Fruit fly (Drosophila melanogaster): Measurements from ENCODE around the gene CG5262.

Gene CG5262

DNA sequence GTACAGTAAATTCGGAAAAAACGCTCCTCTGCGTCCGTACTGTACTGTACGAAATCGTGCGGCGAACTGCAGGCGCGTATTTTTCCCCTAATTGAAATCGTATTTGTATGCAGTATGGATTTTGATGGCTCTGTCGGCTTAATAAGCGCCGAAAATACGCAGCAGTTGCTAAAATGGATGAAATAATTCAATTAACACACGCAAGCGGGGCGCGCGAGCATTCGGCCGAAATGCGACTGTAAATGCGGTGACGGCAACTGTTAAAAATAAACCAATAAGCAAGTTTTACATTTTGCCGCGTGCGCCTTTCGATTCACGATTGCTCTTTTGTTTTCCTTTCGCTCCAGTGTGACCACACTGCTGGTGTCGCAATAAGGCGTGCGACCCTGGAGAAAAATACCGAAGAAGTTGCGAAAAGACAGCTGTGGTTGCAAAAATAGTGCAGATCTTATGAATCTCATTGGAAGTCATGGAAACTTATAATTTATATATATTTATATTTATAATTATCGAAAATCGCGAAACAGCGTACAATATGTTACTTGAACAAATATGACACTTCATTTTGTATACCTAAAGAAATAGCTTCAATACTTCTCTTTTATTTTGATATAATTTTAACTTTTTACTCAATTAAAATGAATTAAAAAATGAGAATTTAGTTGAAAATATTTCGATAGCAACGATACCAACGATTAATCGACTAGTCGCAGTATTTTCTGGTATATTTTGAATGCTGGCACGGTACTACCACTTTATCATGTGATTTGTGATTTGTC is 42.9 kb upstream of the CG5262 start, which contains the start of the genes CG32428 and CG5969:
Gene CG32428, minus strand, starts transcription at position 703 of the 779 bp plus-strand sequence.
Gene CG5969, plus strand, starts transcription at position 763 of the 779 bp plus-strand sequence.
- no peak for TF ChIP-seq dl (GFP tag; optimal IDR thresholded peaks at IDR 0.05; ENCODE audit: insufficient read depth in 1 of 2, partially characterized antibody in 2 of 2)
- TF ChIP-seq Dfd (GFP tag; optimal IDR thresholded peaks at IDR 0.05), result no peak
- no peak for TF ChIP-seq sv (GFP tag; optimal IDR thresholded peaks at IDR 0.05)
- peak; percentile 29 for TF ChIP-seq sage (GFP tag; optimal IDR thresholded peaks at IDR 0.05)
- peak; percentile 18 for TF ChIP-seq OdsH (GFP tag; optimal IDR thresholded peaks at IDR 0.05)
- TF ChIP-seq Hnf4 (GFP tag; optimal IDR thresholded peaks at IDR 0.05), result peak; percentile 47
- TF ChIP-seq dsf (GFP tag; optimal IDR thresholded peaks at IDR 0.05; ENCODE audit: borderline replicate concordance), result no peak
- peak; percentile 47 for TF ChIP-seq dmrt93B (GFP tag; optimal IDR thresholded peaks at IDR 0.05)
- TF ChIP-seq pan (optimal IDR thresholded peaks at IDR 0.05), result no peak
- TF ChIP-seq foxo (GFP tag; optimal IDR thresholded peaks at IDR 0.05), result peak in 1 of 2 experiments; percentile 71
- TF ChIP-seq Vsx2 (GFP tag; optimal IDR thresholded peaks at IDR 0.05; ENCODE audit: partially characterized antibody), result no peak
- TF ChIP-seq brk (GFP tag; optimal IDR thresholded peaks at IDR 0.05), result peak; percentile 57
- peak; percentile 39 for TF ChIP-seq CG9705 (GFP tag; optimal IDR thresholded peaks at IDR 0.05)
- TF ChIP-seq jim (GFP tag; optimal IDR thresholded peaks at IDR 0.05), result no peak
- peak; percentile 32 for TF ChIP-seq GATAd (GFP tag; optimal IDR thresholded peaks at IDR 0.05)
- peak; percentile 66 for TF ChIP-seq Sp1 (GFP tag; optimal IDR thresholded peaks at IDR 0.05)
- peak; percentile 91 for TF ChIP-seq psq (GFP tag; optimal IDR thresholded peaks at IDR 0.05)
- TF ChIP-seq Mio (GFP tag; optimal IDR thresholded peaks at IDR 0.05), result no peak
- TF ChIP-seq Rel (GFP tag; optimal IDR thresholded peaks at IDR 0.05), result no peak
- peak; percentile 66 for TF ChIP-seq Rel (tag; optimal IDR thresholded peaks at IDR 0.05)
- TF ChIP-seq h (GFP tag; optimal IDR thresholded peaks at IDR 0.05), result peak; percentile 71
- TF ChIP-seq tai (GFP tag; optimal IDR thresholded peaks at IDR 0.05), result peak; percentile 69
- TF ChIP-seq ey (GFP tag; optimal IDR thresholded peaks at IDR 0.05), result peak; percentile 13
- peak; percentile 49 for TF ChIP-seq rgr (GFP tag; optimal IDR thresholded peaks at IDR 0.05)
- TF ChIP-seq Hr83 (GFP tag; optimal IDR thresholded peaks at IDR 0.05; ENCODE audit: poor library complexity, severe bottlenecking), result peak; percentile 38
- peak; percentile 38 for TF ChIP-seq CrebA (GFP tag; optimal IDR thresholded peaks at IDR 0.05; ENCODE audit: borderline replicate concordance)
- TF ChIP-seq woc (GFP tag; optimal IDR thresholded peaks at IDR 0.05), result peak; percentile 33
- TF ChIP-seq Jra (GFP tag; optimal IDR thresholded peaks at IDR 0.05), result peak; percentile 12
- no peak for TF ChIP-seq Myc (optimal IDR thresholded peaks at IDR 0.05)
- peak; percentile 83 for TF ChIP-seq HLH106 (tag; optimal IDR thresholded peaks at IDR 0.05)

- TF ChIP-seq Vsx2 (GFP tag; optimal IDR thresholded peaks at IDR 0.05; ENCODE audit: partially characterized antibody), result no peak
- TF ChIP-seq CG9705 (GFP tag; optimal IDR thresholded peaks at IDR 0.05), result no peak
- TF ChIP-seq CG32264 (GFP tag; optimal IDR thresholded peaks at IDR 0.05), result no peak
- no peak for TF ChIP-seq N (GFP tag; optimal IDR thresholded peaks at IDR 0.05)
- no peak for TF ChIP-seq CrebA (GFP tag; optimal IDR thresholded peaks at IDR 0.05; ENCODE audit: borderline replicate concordance)
- no peak for TF ChIP-seq rgr (GFP tag; optimal IDR thresholded peaks at IDR 0.05)
- no peak for TF ChIP-seq Sp1 (GFP tag; optimal IDR thresholded peaks at IDR 0.05)
- TF ChIP-seq dmrt93B (GFP tag; optimal IDR thresholded peaks at IDR 0.05), result no peak
- no peak for TF ChIP-seq woc (GFP tag; optimal IDR thresholded peaks at IDR 0.05)
- TF ChIP-seq usp (GFP tag; optimal IDR thresholded peaks at IDR 0.05), result no peak
- TF ChIP-seq Myc (optimal IDR thresholded peaks at IDR 0.05), result no peak
- no peak for TF ChIP-seq brk (GFP tag; optimal IDR thresholded peaks at IDR 0.05)
- TF ChIP-seq HLH106 (tag; optimal IDR thresholded peaks at IDR 0.05), result no peak
- no peak for TF ChIP-seq lola (GFP tag; optimal IDR thresholded peaks at IDR 0.05)
- no peak for TF ChIP-seq ey (GFP tag; optimal IDR thresholded peaks at IDR 0.05)
- no peak for TF ChIP-seq pan (optimal IDR thresholded peaks at IDR 0.05)
- TF ChIP-seq br (GFP tag; optimal IDR thresholded peaks at IDR 0.05), result no peak
These were observed 42.3 kb upstream of the CG5262 start for dm6 chr3L:20472607-20473006.

Data from whole organism, wandering third instar larva.